Fruit fly (Drosophila melanogaster) whole organism, pupa: ENCODE measurements around the gene Enoph.

Experiments used
- CG17806 ChIP-seq: fragments of 200-800 bp; sonication (Bioruptor generic); optimal IDR thresholded peaks from 2 replicates; lab custom pipeline; 2018; ENCODE audit warnings: missing biosample characterization, mild to moderate bottlenecking, missing genetic modification characterization, moderate library complexity
- EcR ChIP-seq: fragments of 200-800 bp; sonication (Bioruptor generic); optimal IDR thresholded peaks from 3 replicates; lab custom pipeline; 2019; ENCODE audit warnings: missing biosample characterization, missing genetic modification characterization, mild to moderate bottlenecking, moderate library complexity, missing genetic modification reagents

The Enoph gene

DNA sequence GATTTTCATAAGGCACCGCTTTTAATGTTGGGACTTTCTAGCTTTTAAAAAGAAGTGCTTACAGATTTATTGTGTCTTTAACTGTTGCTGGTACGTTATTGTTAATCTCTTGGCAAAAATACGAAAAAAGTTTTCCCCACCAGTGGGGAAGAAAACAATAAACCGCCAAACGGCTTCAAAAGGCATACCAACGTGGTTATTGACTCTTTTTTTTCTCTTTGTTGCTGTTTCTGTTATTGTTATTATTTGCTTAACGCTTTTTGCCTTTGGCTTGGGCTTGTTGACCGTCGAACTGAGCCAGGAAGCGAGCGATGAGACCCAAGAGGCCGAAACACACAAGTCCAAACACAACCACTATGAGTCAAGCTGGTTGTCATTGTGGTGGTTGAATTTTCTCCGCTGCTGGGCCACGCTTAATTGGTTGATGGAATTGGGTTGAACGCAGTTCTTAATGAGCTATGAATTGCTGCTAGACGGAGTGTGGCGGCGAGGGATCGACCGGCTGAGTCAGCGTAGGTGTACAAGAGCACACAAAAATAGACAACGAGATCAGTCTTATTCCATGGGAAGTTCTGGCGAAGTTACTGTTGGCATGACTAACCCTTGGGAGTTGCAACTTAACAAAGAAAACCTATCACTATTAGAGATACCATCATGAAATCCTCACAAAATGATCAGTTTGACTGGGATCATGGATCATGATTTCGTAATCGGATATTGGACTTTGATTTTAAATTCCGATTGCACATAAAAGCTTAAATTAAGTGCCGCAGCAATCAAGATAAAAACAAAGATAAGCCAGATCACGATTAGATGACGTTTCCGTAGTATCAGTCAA lies 49.0 kb downstream of the Enoph start:
- TF ChIP-seq CG17806 (tag; lab: Kevin White, UChicago) (no peak), EcR (GFP tag; lab: Kevin White, UChicago) (peak; percentile 11)
